Fruit fly (Drosophila melanogaster): ENCODE measurements around the gene hng3.

Gene hng3

dm6 chr3L:739357-740130 lies 15.7 kb downstream of the hng3 start (continued):
- TF ChIP-seq Eip74EF (GFP tag; optimal IDR thresholded peaks at IDR 0.05) (no peak), CG15269 (tag; optimal IDR thresholded peaks at IDR 0.05) (no peak), CG8290 (GFP tag; optimal IDR thresholded peaks at IDR 0.05) (no peak), CG8290 (tag; optimal IDR thresholded peaks at IDR 0.05) (peak in 1 of 2 experiments; percentile 7), CG11504 (tag; optimal IDR thresholded peaks at IDR 0.05) (peak; percentile 95), CG3065 (GFP tag; optimal IDR thresholded peaks at IDR 0.05) (no peak), CG5180 (GFP tag; optimal IDR thresholded peaks at IDR 0.05) (peak; percentile 26), dmrt99B (tag; optimal IDR thresholded peaks at IDR 0.05) (peak; percentile 12), sd (tag; optimal IDR thresholded peaks at IDR 0.05) (no peak), CG12071 (GFP tag; optimal IDR thresholded peaks at IDR 0.05) (no peak), CG4360 (GFP tag; IDR thresholded peaks at IDR 0.05) (peak; percentile 55), CG4282 (GFP tag; optimal IDR thresholded peaks at IDR 0.05) (no peak), Med (GFP tag) (peak; percentile 62), D19A (tag; optimal IDR thresholded peaks at IDR 0.05) (peak; percentile 87), row (GFP tag; IDR thresholded peaks at IDR 0.05) (peak; percentile 55), tap (tag; optimal IDR thresholded peaks at IDR 0.05) (no peak), aop (GFP tag; IDR thresholded peaks at IDR 0.05) (no peak), da (GFP tag; optimal IDR thresholded peaks at IDR 0.05) (no peak), CG7372 (GFP tag; IDR thresholded peaks at IDR 0.05) (no peak), CG1024 (GFP tag; IDR thresholded peaks at IDR 0.05) (0 out of 2 replicates have a peak, but pooled peaks have one; percentile 11), vvl (GFP tag; IDR thresholded peaks at IDR 0.05) (0 out of 2 replicates have a peak, but pooled peaks have one; percentile 17), CG12236 (GFP tag; optimal IDR thresholded peaks at IDR 0.05) (no peak), lbe (GFP tag; optimal IDR thresholded peaks at IDR 0.05) (peak; percentile 39), oc (tag; optimal IDR thresholded peaks at IDR 0.05) (no peak), ham (GFP tag; IDR thresholded peaks at IDR 0.05) (no peak), CrebB (tag; optimal IDR thresholded peaks at IDR 0.05) (no peak), CG7963 (GFP tag; IDR thresholded peaks at IDR 0.05; ENCODE audit: partially characterized antibody) (0 out of 3 replicates have a peak, but pooled peaks have one; percentile 39), toy (GFP tag; IDR thresholded peaks at IDR 0.05) (no peak), disco-r (GFP tag; optimal IDR thresholded peaks at IDR 0.05) (no peak), stc (GFP tag; IDR thresholded peaks at IDR 0.05) (0 out of 2 replicates have a peak, but pooled peaks have one; percentile 11), D19B (GFP tag; optimal IDR thresholded peaks at IDR 0.05) (peak; percentile 32), CG9932 (GFP tag; IDR thresholded peaks at IDR 0.05) (0 out of 2 replicates have a peak, but pooled peaks have one; percentile 17), jigr1 (GFP tag; IDR thresholded peaks at IDR 0.05) (no peak), CG30020 (tag; optimal IDR thresholded peaks at IDR 0.05) (no peak), gem (tag; optimal IDR thresholded peaks at IDR 0.05) (no peak), sens (GFP tag) (peak; percentile 7), HHEX (GFP tag; optimal IDR thresholded peaks at IDR 0.05) (peak; percentile 10), CG4707 (GFP tag; optimal IDR thresholded peaks at IDR 0.05) (peak; percentile 80), HLHmδ (GFP tag; optimal IDR thresholded peaks at IDR 0.05) (no peak), klu (GFP tag; IDR thresholded peaks at IDR 0.05) (no peak), CG15011 (GFP tag; optimal IDR thresholded peaks at IDR 0.05) (no peak)

Data from whole organism, embryonic.